Fruit fly (Drosophila melanogaster) whole organism, prepupa: ENCODE data around the gene CG7987.

ENCODE experiments used
- CG11294 ChIP-seq: fragments of 200-800 bp; sonication (Bioruptor generic); IDR thresholded peaks from 2 replicates; pipeline ENCODE4 v1.3.6; 2022; ENCODE audit warnings: missing biosample characterization, missing genetic modification characterization
- CG11762 ChIP-seq: fragments of 200-800 bp; sonication (Bioruptor generic); optimal IDR thresholded peaks from 3 replicates; lab custom pipeline; 2016; ENCODE audit warnings: missing biosample characterization, missing genetic modification characterization; ENCODE audit not compliant: insufficient read depth
- CG11902 ChIP-seq: fragments of 200-800 bp; sonication (Bioruptor generic); optimal IDR thresholded peaks from 3 replicates; lab custom pipeline; 2016; ENCODE audit warnings: missing biosample characterization, missing genetic modification characterization
- CG16779 ChIP-seq: fragments of 200-800 bp; sonication (Bioruptor generic); optimal IDR thresholded peaks from 3 replicates; lab custom pipeline; 2017; ENCODE audit warnings: missing biosample characterization, mild to moderate bottlenecking, missing genetic modification characterization
- CG3032 ChIP-seq: fragments of 200-800 bp; optimal IDR thresholded peaks from 2 replicates; lab custom pipeline; 2019; ENCODE audit warnings: missing biosample characterization, mild to moderate bottlenecking, missing genetic modification characterization, moderate library complexity
- CG32006 ChIP-seq: fragments of 200-800 bp; sonication (Bioruptor generic); optimal IDR thresholded peaks from 3 replicates; lab custom pipeline; 2017; ENCODE audit warnings: missing biosample characterization, mild to moderate bottlenecking, missing genetic modification characterization
- CG34406 ChIP-seq: fragments of 200-800 bp; sonication (Bioruptor generic); optimal IDR thresholded peaks from 3 replicates; lab custom pipeline; 2016; ENCODE audit warnings: missing biosample characterization, missing genetic modification characterization
- CG3919 ChIP-seq: fragments of 200-800 bp; sonication (Bioruptor generic); optimal IDR thresholded peaks from 3 replicates; lab custom pipeline; 2016; ENCODE audit warnings: missing biosample characterization, missing genetic modification characterization
- CG4318 ChIP-seq: fragments of 200-800 bp; sonication (Bioruptor generic); optimal IDR thresholded peaks from 3 replicates; lab custom pipeline; 2017; ENCODE audit warnings: missing biosample characterization, mild to moderate bottlenecking, missing genetic modification characterization
- CG6163 ChIP-seq: fragments of 200-800 bp; sonication (Bioruptor generic); IDR thresholded peaks from 3 replicates; pipeline ENCODE4 v1.3.6; 2022; ENCODE audit warnings: missing biosample characterization, missing genetic modification characterization
- CG6276 ChIP-seq: fragments of 200-800 bp; sonication (Bioruptor generic); optimal IDR thresholded peaks from 2 replicates; lab custom pipeline; 2017; ENCODE audit warnings: missing biosample characterization, mild to moderate bottlenecking, missing genetic modification characterization
- CG6792 ChIP-seq: fragments of 200-800 bp; sonication (Bioruptor generic); optimal IDR thresholded peaks from 3 replicates; lab custom pipeline; 2016; ENCODE audit warnings: missing biosample characterization, missing genetic modification characterization
- CG6808 ChIP-seq: fragments of 200-800 bp; sonication (Bioruptor generic); optimal IDR thresholded peaks from 3 replicates; lab custom pipeline; 2017; ENCODE audit warnings: missing biosample characterization, missing genetic modification characterization, mild to moderate bottlenecking, moderate library complexity, missing genetic modification reagents
- CG8119 ChIP-seq: fragments of 200-800 bp; sonication (Bioruptor generic); IDR thresholded peaks from 3 replicates; pipeline ENCODE4 v1.3.6; 2022; ENCODE audit warnings: missing biosample characterization, missing genetic modification characterization
- CG8319 ChIP-seq: fragments of 200-800 bp; sonication (Bioruptor generic); optimal IDR thresholded peaks from 3 replicates; lab custom pipeline; 2016; ENCODE audit warnings: missing biosample characterization, missing genetic modification characterization
- CG9139 ChIP-seq: fragments of 200-800 bp; sonication (Bioruptor generic); optimal IDR thresholded peaks from 3 replicates; lab custom pipeline; 2017; ENCODE audit warnings: missing biosample characterization, mild to moderate bottlenecking, missing genetic modification characterization
- Eip75B ChIP-seq: fragments of 200-800 bp; sonication (Bioruptor generic); optimal IDR thresholded peaks from 3 replicates; lab custom pipeline; 2016; ENCODE audit warnings: missing biosample characterization, missing genetic modification characterization
- Eip78C ChIP-seq: fragments of 200-800 bp; sonication (Bioruptor generic); peaks from one replicate; lab custom pipeline; 2016; ENCODE audit warnings: missing biosample characterization, missing genetic modification characterization
- Ets21C ChIP-seq: fragments of 200-800 bp; sonication (Bioruptor generic); optimal IDR thresholded peaks from 3 replicates; lab custom pipeline; 2016; ENCODE audit warnings: missing biosample characterization, missing genetic modification characterization
- Hr39 ChIP-seq: fragments of 200-800 bp; sonication (Bioruptor generic); optimal IDR thresholded peaks from 2 replicates; lab custom pipeline; 2016; ENCODE audit warnings: missing biosample characterization, missing genetic modification characterization
- Hr4 ChIP-seq: fragments of 200-800 bp; sonication (Bioruptor generic); optimal IDR thresholded peaks from 3 replicates; lab custom pipeline; 2016; ENCODE audit warnings: missing biosample characterization, missing genetic modification characterization
- Lpt ChIP-seq: fragments of 200-800 bp; sonication (Bioruptor generic); optimal IDR thresholded peaks from 3 replicates; lab custom pipeline; 2016; ENCODE audit warnings: missing biosample characterization, missing genetic modification characterization
- OdsH ChIP-seq: fragments of 200-800 bp; sonication (Bioruptor generic); optimal IDR thresholded peaks from 3 replicates; lab custom pipeline; 2016; ENCODE audit warnings: missing biosample characterization, missing genetic modification characterization
- Smox ChIP-seq: fragments of 200-800 bp; sonication (Bioruptor generic); optimal IDR thresholded peaks from 3 replicates; lab custom pipeline; 2016; ENCODE audit warnings: missing biosample characterization, missing genetic modification characterization
- Sox102F ChIP-seq: fragments of 200-800 bp; sonication (Bioruptor generic); optimal IDR thresholded peaks from 2 replicates; lab custom pipeline; 2016; ENCODE audit warnings: missing biosample characterization, mild to moderate bottlenecking, missing genetic modification characterization
- Sox14 ChIP-seq: fragments of 200-800 bp; sonication (Bioruptor generic); optimal IDR thresholded peaks from 3 replicates; lab custom pipeline; 2016; ENCODE audit warnings: missing biosample characterization, missing genetic modification characterization
- Sox15 ChIP-seq: fragments of 200-800 bp; sonication (Bioruptor generic); optimal IDR thresholded peaks from 3 replicates; lab custom pipeline; 2016; ENCODE audit warnings: missing biosample characterization, missing genetic modification characterization
- cyc ChIP-seq: fragments of 200-800 bp; sonication (Bioruptor generic); optimal IDR thresholded peaks from 3 replicates; lab custom pipeline; 2016; ENCODE audit warnings: missing biosample characterization, missing genetic modification characterization
- dsx ChIP-seq: fragments of 200-800 bp; optimal IDR thresholded peaks from 3 replicates; lab custom pipeline; 2019; ENCODE audit warnings: missing biosample characterization, mild to moderate bottlenecking, missing genetic modification characterization, moderate library complexity; ENCODE audit not compliant: poor library complexity, severe bottlenecking
- eg ChIP-seq: fragments of 200-800 bp; sonication (Bioruptor generic); IDR thresholded peaks from 3 replicates; pipeline ENCODE4 v1.3.6; 2022; ENCODE audit warnings: missing biosample characterization, missing genetic modification characterization
- esn ChIP-seq: fragments of 200-800 bp; sonication (Bioruptor generic); optimal IDR thresholded peaks from 2 replicates; lab custom pipeline; 2016; ENCODE audit warnings: missing biosample characterization, mild to moderate bottlenecking, missing genetic modification characterization, moderate library complexity
- fd59A ChIP-seq: fragments of 200-800 bp; sonication (Bioruptor generic); optimal IDR thresholded peaks from 2 replicates; lab custom pipeline; 2017; ENCODE audit warnings: missing biosample characterization, mild to moderate bottlenecking, missing genetic modification characterization, missing genetic modification reagents
- fd85E ChIP-seq: fragments of 200-800 bp; sonication (Bioruptor generic); optimal IDR thresholded peaks from 3 replicates; lab custom pipeline; 2016; ENCODE audit warnings: missing biosample characterization, missing genetic modification characterization
- net ChIP-seq: fragments of 200-800 bp; sonication (Bioruptor generic); optimal IDR thresholded peaks from 3 replicates; lab custom pipeline; 2016; ENCODE audit warnings: missing biosample characterization, missing genetic modification characterization
- pdm3 ChIP-seq: fragments of 200-800 bp; sonication (Bioruptor generic); optimal IDR thresholded peaks from 3 replicates; lab custom pipeline; 2016; ENCODE audit warnings: missing biosample characterization, missing genetic modification characterization
- salr ChIP-seq, 2 experiments: fragments of 200-800 bp; sonication (Bioruptor generic); optimal IDR thresholded peaks; 3 replicates each; lab custom pipeline; 2016 to 2018; ENCODE audit warnings: missing biosample characterization in 2 of 2, missing genetic modification characterization in 2 of 2, mild to moderate bottlenecking in 1 of 2
- spab ChIP-seq: fragments of 200-800 bp; sonication (Bioruptor generic); optimal IDR thresholded peaks from 2 replicates; lab custom pipeline; 2017; ENCODE audit warnings: missing biosample characterization, mild to moderate bottlenecking, missing genetic modification characterization, missing genetic modification reagents
- ss ChIP-seq, 2 experiments: fragments of 200-800 bp; sonication (Bioruptor generic); optimal IDR thresholded peaks; 2 replicates in 1 of 2; 3 replicates in 1 of 2; lab custom pipeline; 2017 to 2018; ENCODE audit warnings: mild to moderate bottlenecking in 2 of 2, missing biosample characterization in 2 of 2, missing genetic modification characterization in 2 of 2, moderate library complexity in 1 of 2
- svp ChIP-seq: fragments of 200-800 bp; sonication (Bioruptor generic); peaks from one replicate; lab custom pipeline; 2016; ENCODE audit warnings: missing biosample characterization, missing genetic modification characterization
- vri ChIP-seq: fragments of 200-800 bp; sonication (Bioruptor generic); optimal IDR thresholded peaks from 3 replicates; lab custom pipeline; 2016; ENCODE audit warnings: missing biosample characterization, mild to moderate bottlenecking, missing genetic modification characterization

Gene CG7987

dm6 chr3R:14574962-14575717 lies 547 bp downstream of the CG7987 start (continued):
- TF ChIP-seq ss (GFP tag; optimal IDR thresholded peaks at IDR 0.05; lab: Kevin White, UChicago) (peak in 1 of 2 experiments; percentile 64), fd85E (GFP tag; lab: Kevin White, UChicago) (no peak), fd59A (peak; percentile 47), CG6808 (peak; percentile 47), CG34406 (GFP tag; lab: Kevin White, UChicago) (peak; percentile 67), Ets21C (GFP tag; lab: Kevin White, UChicago) (peak; percentile 63), Eip75B (GFP tag; lab: Kevin White, UChicago) (peak; percentile 67), CG11762 (peak; percentile 56), spab (peak; percentile 18), Hr4 (GFP tag; lab: Kevin White, UChicago) (peak; percentile 67), CG8319 (GFP tag; lab: Kevin White, UChicago) (peak; percentile 45), net (GFP tag; lab: Kevin White, UChicago) (peak; percentile 42), CG3032 (tag; lab: Kevin White, UChicago) (peak; percentile 59), CG16779 (tag; lab: Kevin White, UChicago) (peak; percentile 10), Smox (GFP tag; lab: Kevin White, UChicago) (peak; percentile 76), CG8119 (GFP tag; lab: Robert Waterston, UW) (peak; percentile 67), OdsH (GFP tag; lab: Kevin White, UChicago) (peak; percentile 76), Lpt (GFP tag; lab: Kevin White, UChicago) (peak; percentile 75), vri (GFP tag; lab: Kevin White, UChicago) (peak; percentile 83), CG11294 (GFP tag; lab: Robert Waterston, UW) (peak; percentile 40; the same call in 1 of the 2 replicates), CG6276 (GFP tag; lab: Kevin White, UChicago) (peak; percentile 52), Eip78C (GFP tag; lab: Kevin White, UChicago) (peak; percentile 94), CG6163 (GFP tag; lab: Robert Waterston, UW) (peak; percentile 43; the same call in 1 of the 3 replicates), pdm3 (GFP tag; lab: Kevin White, UChicago) (peak; percentile 67), CG11902 (GFP tag; lab: Kevin White, UChicago) (peak; percentile 56), Sox15 (GFP tag; lab: Kevin White, UChicago) (peak; percentile 58), salr (GFP tag; optimal IDR thresholded peaks at IDR 0.05; lab: Kevin White, UChicago) (peak; percentile 23 to 80), CG4318 (peak; percentile 65), cyc (GFP tag; lab: Kevin White, UChicago) (peak; percentile 68), eg (peak; percentile 48; the same call in 1 of the 3 replicates), CG3919 (GFP tag; lab: Kevin White, UChicago) (peak; percentile 65), CG6792 (peak; percentile 64), Sox14 (peak; percentile 67)

dm6 chr3R:14569411-14570107 lies 6.1 kb downstream of the CG7987 start, which contains the start of gene Cys:
TSS of gene Cys (minus strand) at chr3R:14569644.
- TF ChIP-seq Hr39 (GFP tag; lab: Kevin White, UChicago): no peak
- no peak for TF ChIP-seq CG11294 (GFP tag; lab: Robert Waterston, UW)
- peak; percentile 22 for TF ChIP-seq svp (GFP tag; lab: Kevin White, UChicago)
- peak; percentile 52 for TF ChIP-seq CG32006
- peak; percentile 70 for TF ChIP-seq Eip78C (GFP tag; lab: Kevin White, UChicago)
- no peak for TF ChIP-seq Sox15 (GFP tag; lab: Kevin White, UChicago)
- no peak for TF ChIP-seq dsx
- no peak for TF ChIP-seq Sox102F (GFP tag; lab: Kevin White, UChicago)
- TF ChIP-seq OdsH (GFP tag; lab: Kevin White, UChicago): no peak
- no peak for TF ChIP-seq esn (GFP tag; lab: Kevin White, UChicago)
- TF ChIP-seq Hr4 (GFP tag; lab: Kevin White, UChicago): peak; percentile 6
- TF ChIP-seq CG6808: no peak
- TF ChIP-seq CG9139: no peak
- TF ChIP-seq fd85E (GFP tag; lab: Kevin White, UChicago): no peak
- TF ChIP-seq pdm3 (GFP tag; lab: Kevin White, UChicago): no peak
